Fruit fly (Drosophila melanogaster): Measurements from ENCODE around the gene rha.

DNA sequence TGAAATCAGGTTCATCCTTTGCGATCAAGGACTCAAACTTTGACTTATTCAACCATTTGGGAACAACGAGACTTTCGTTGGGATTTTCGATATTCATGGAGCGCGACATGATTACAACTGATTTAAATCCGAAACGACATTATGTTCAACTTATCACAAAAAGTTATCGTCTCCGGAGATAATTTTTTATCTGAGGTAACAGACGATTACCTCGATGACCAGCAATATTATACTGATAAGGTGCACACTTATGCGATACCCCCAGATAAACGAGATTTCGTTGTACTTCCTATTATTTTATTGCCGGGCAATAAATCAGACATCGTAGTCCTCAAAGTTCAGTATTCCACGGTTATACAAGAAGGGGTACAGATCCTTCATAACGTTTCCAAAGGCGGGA is 42.4 kb upstream of the rha start, which contains the start of gene CG31097:
- TF ChIP-seq CG8478 (optimal IDR thresholded peaks at IDR 0.05) (no peak), CTCF (optimal IDR thresholded peaks at IDR 0.05) (no peak)
